Fruit fly (Drosophila melanogaster) whole organism, prepupa: ENCODE measurements around the gene Timp.

Experiments
- CG10631 ChIP-seq: fragments of 200-800 bp; sonication (Bioruptor generic); optimal IDR thresholded peaks from 2 replicates; lab custom pipeline; 2016; ENCODE audit warnings: missing biosample characterization, missing genetic modification characterization
- CG16779 ChIP-seq: fragments of 200-800 bp; sonication (Bioruptor generic); optimal IDR thresholded peaks from 3 replicates; lab custom pipeline; 2017; ENCODE audit warnings: missing biosample characterization, mild to moderate bottlenecking, missing genetic modification characterization
- CG31627 ChIP-seq: fragments of 200-800 bp; sonication (Bioruptor generic); optimal IDR thresholded peaks from 3 replicates; lab custom pipeline; 2016; ENCODE audit warnings: missing biosample characterization, missing genetic modification characterization
- CG3919 ChIP-seq: fragments of 200-800 bp; sonication (Bioruptor generic); optimal IDR thresholded peaks from 3 replicates; lab custom pipeline; 2016; ENCODE audit warnings: missing biosample characterization, missing genetic modification characterization
- CG4318 ChIP-seq: fragments of 200-800 bp; sonication (Bioruptor generic); optimal IDR thresholded peaks from 3 replicates; lab custom pipeline; 2017; ENCODE audit warnings: missing biosample characterization, mild to moderate bottlenecking, missing genetic modification characterization
- CG6792 ChIP-seq: fragments of 200-800 bp; sonication (Bioruptor generic); optimal IDR thresholded peaks from 3 replicates; lab custom pipeline; 2016; ENCODE audit warnings: missing biosample characterization, missing genetic modification characterization
- Ets96B ChIP-seq: fragments of 200-800 bp; optimal IDR thresholded peaks from 2 replicates; lab custom pipeline; 2019; ENCODE audit warnings: missing biosample characterization, mild to moderate bottlenecking, missing genetic modification characterization, moderate library complexity
- Hr38 ChIP-seq: sonication (Bioruptor generic); optimal IDR thresholded peaks from 2 replicates; lab custom pipeline; 2016; ENCODE audit warnings: missing biosample characterization, missing genetic modification characterization
- Sox102F ChIP-seq: fragments of 200-800 bp; sonication (Bioruptor generic); optimal IDR thresholded peaks from 2 replicates; lab custom pipeline; 2016; ENCODE audit warnings: missing biosample characterization, mild to moderate bottlenecking, missing genetic modification characterization
- net ChIP-seq: fragments of 200-800 bp; sonication (Bioruptor generic); optimal IDR thresholded peaks from 3 replicates; lab custom pipeline; 2016; ENCODE audit warnings: missing biosample characterization, missing genetic modification characterization
- pdm3 ChIP-seq: fragments of 200-800 bp; sonication (Bioruptor generic); optimal IDR thresholded peaks from 3 replicates; lab custom pipeline; 2016; ENCODE audit warnings: missing biosample characterization, missing genetic modification characterization
- salr ChIP-seq, 2 experiments: fragments of 200-800 bp; sonication (Bioruptor generic); optimal IDR thresholded peaks; 3 replicates each; lab custom pipeline; 2016 to 2018; ENCODE audit warnings: missing biosample characterization in 2 of 2, missing genetic modification characterization in 2 of 2, mild to moderate bottlenecking in 1 of 2

DNA sequence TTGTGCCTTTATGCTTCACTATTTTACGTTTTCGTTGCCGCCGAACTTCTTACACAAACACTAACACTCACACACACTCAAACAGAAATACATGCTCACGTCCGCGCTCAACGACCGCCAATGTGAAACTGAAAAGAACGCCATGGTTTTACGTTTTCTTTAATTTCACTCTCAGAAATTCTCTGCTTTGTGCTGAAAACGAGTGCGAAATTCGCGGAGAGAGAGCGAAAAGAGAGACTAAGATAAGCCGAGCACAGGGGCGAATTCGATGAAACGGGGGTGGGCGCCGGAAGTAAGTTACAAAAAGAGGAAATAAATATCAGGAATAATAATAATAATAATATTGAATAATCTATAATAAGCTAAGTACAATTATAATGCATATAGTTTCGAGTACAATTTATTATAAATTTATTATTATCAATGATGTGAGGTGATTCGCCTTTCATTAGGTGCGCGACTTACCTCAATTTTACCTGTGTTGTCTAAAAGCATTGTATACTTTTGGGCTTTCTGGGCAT lies 42.4 kb downstream of the Timp start, which contains the start of gene Best1:
- TF ChIP-seq CG4318 (GFP tag; lab: Kevin White, UChicago) (peak; percentile 80), CG16779 (tag; lab: Kevin White, UChicago) (peak; percentile 93), Sox102F (peak; percentile 93), pdm3 (GFP tag; lab: Kevin White, UChicago) (peak; percentile 86), Ets96B (tag; lab: Kevin White, UChicago) (peak; percentile 85), net (peak; percentile 91), CG6792 (GFP tag; lab: Kevin White, UChicago) (peak; percentile 92), CG3919 (peak; percentile 96), CG10631 (GFP tag; lab: Kevin White, UChicago) (peak; percentile 93), CG31627 (GFP tag; lab: Kevin White, UChicago) (peak; percentile 82), Hr38 (no peak), salr (GFP tag; optimal IDR thresholded peaks at IDR 0.05; lab: Kevin White, UChicago) (peak; percentile 65 to 77)
